Worm (Caenorhabditis elegans) whole organism, L1 larva: ENCODE data around the gene C47G2.3.

ENCODE experiments used
- C04F5.9 ChIP-seq: sonication (generic microtip); optimal IDR thresholded peaks from 2 replicates; lab custom pipeline; 2016; ENCODE audit warnings: missing genetic modification characterization, missing compliant biosample characterization
- C34B4.2 ChIP-seq: sonication (generic microtip); optimal IDR thresholded peaks from 2 replicates; lab custom pipeline; 2017; ENCODE audit warnings: mild to moderate bottlenecking, missing genetic modification characterization, missing compliant biosample characterization
- F16B12.6 ChIP-seq: fragments of 150-350 bp; optimal IDR thresholded peaks from 2 replicates; lab custom pipeline; 2014; ENCODE audit warnings: missing biosample characterization, missing genetic modification characterization
- alr-1 ChIP-seq: fragments of 200-800 bp; sonication (Bioruptor generic); optimal IDR thresholded peaks from 2 replicates; lab custom pipeline; 2018; ENCODE audit warnings: borderline replicate concordance, mild to moderate bottlenecking, missing genetic modification characterization, missing compliant biosample characterization
- blmp-1 ChIP-seq: fragments of 150-350 bp; optimal IDR thresholded peaks from 2 replicates; lab custom pipeline; 2014; ENCODE audit warnings: missing biosample characterization, missing genetic modification characterization
- ceh-63 ChIP-seq: fragments of 200-800 bp; sonication (Bioruptor generic); optimal IDR thresholded peaks from 2 replicates; lab custom pipeline; 2018; ENCODE audit warnings: mild to moderate bottlenecking, missing genetic modification characterization, missing compliant biosample characterization
- ceh-88 ChIP-seq: fragments of 200-800 bp; sonication (Bioruptor generic); IDR thresholded peaks from 2 replicates; pipeline ENCODE4 v1.3.6; 2022; ENCODE audit warnings: missing genetic modification characterization, missing compliant biosample characterization
- dsc-1 ChIP-seq: sonication (generic microtip); optimal IDR thresholded peaks from 2 replicates; lab custom pipeline; 2016; ENCODE audit warnings: mild to moderate bottlenecking, missing genetic modification characterization, missing compliant biosample characterization
- efl-1 ChIP-seq, 4 experiments: fragments of 150-350 bp; optimal IDR thresholded peaks in 3 of 4; peaks in 1 of 4; 1 replicate in 1 of 4; 2 replicates in 3 of 4; lab custom pipeline; 2014; ENCODE audit warnings: missing biosample characterization in 2 of 4, missing genetic modification characterization in 2 of 4, missing genetic modification reagents in 2 of 4
- efl-3 ChIP-seq: fragments of 200-800 bp; sonication (Bioruptor generic); optimal IDR thresholded peaks from 2 replicates; lab custom pipeline; 2018; ENCODE audit warnings: mild to moderate bottlenecking, missing genetic modification characterization, missing compliant biosample characterization
- ets-5 ChIP-seq: fragments of 200-800 bp; sonication (Bioruptor generic); IDR thresholded peaks from 2 replicates; pipeline ENCODE4 v1.3.6; 2022; ENCODE audit warnings: missing genetic modification characterization, missing compliant biosample characterization
- hlh-17 ChIP-seq: fragments of 200-800 bp; sonication (Bioruptor generic); optimal IDR thresholded peaks from 2 replicates; lab custom pipeline; 2018; ENCODE audit warnings: missing genetic modification characterization, mild to moderate bottlenecking, missing compliant biosample characterization, moderate library complexity, borderline replicate concordance
- hpl-2 ChIP-seq: fragments of 150-350 bp; optimal IDR thresholded peaks from 2 replicates; lab custom pipeline; 2014; ENCODE audit warnings: missing biosample characterization, missing genetic modification reagents, missing genetic modification characterization
- irx-1 ChIP-seq: sonication (generic microtip); optimal IDR thresholded peaks from 2 replicates; lab custom pipeline; 2016; ENCODE audit warnings: missing genetic modification characterization, missing compliant biosample characterization
- lin-13 ChIP-seq: fragments of 150-350 bp; optimal IDR thresholded peaks from 2 replicates; lab custom pipeline; 2014; ENCODE audit warnings: missing biosample characterization, missing genetic modification reagents, missing genetic modification characterization
- lin-14 ChIP-seq: fragments of 200-800 bp; sonication (Bioruptor generic); optimal IDR thresholded peaks from 2 replicates; lab custom pipeline; 2018; ENCODE audit warnings: mild to moderate bottlenecking, missing genetic modification characterization, moderate library complexity, missing compliant biosample characterization
- lir-3 ChIP-seq: sonication (generic microtip); optimal IDR thresholded peaks from 2 replicates; lab custom pipeline; 2016; ENCODE audit warnings: mild to moderate bottlenecking, missing genetic modification characterization, moderate library complexity, missing compliant biosample characterization; ENCODE audit not compliant: poor library complexity
- lsy-2 ChIP-seq, 2 experiments: fragments of 150-350 bp; optimal IDR thresholded peaks; 2 replicates each; lab custom pipeline; 2014; ENCODE audit warnings: missing biosample characterization in 2 of 2, missing genetic modification characterization in 2 of 2
- mdl-1 ChIP-seq, 2 experiments: fragments of 150-350 bp; optimal IDR thresholded peaks; 2 replicates each; lab custom pipeline; 2014 to 2017; ENCODE audit warnings: missing biosample characterization in 2 of 2, missing genetic modification characterization in 2 of 2, inconsistent platforms in 1 of 2
- mef-2 ChIP-seq: fragments of 150-350 bp; optimal IDR thresholded peaks from 2 replicates; lab custom pipeline; 2014; ENCODE audit warnings: missing biosample characterization, missing genetic modification characterization
- nhr-12 ChIP-seq: sonication (generic microtip); optimal IDR thresholded peaks from 2 replicates; lab custom pipeline; 2017; ENCODE audit warnings: missing biosample characterization, missing genetic modification characterization
- nhr-28 ChIP-seq: fragments of 150-350 bp; optimal IDR thresholded peaks from 2 replicates; lab custom pipeline; 2014; ENCODE audit warnings: missing biosample characterization, missing genetic modification characterization
- nhr-84 ChIP-seq: sonication (generic microtip); optimal IDR thresholded peaks from 2 replicates; lab custom pipeline; 2017; ENCODE audit warnings: missing biosample characterization, missing genetic modification characterization
- nhr-90 ChIP-seq: sonication (generic microtip); optimal IDR thresholded peaks from 2 replicates; lab custom pipeline; 2016; ENCODE audit warnings: mild to moderate bottlenecking, missing genetic modification characterization, missing compliant biosample characterization; ENCODE audit not compliant: poor library complexity
- pag-3 ChIP-seq: sonication (generic microtip); optimal IDR thresholded peaks from 2 replicates; lab custom pipeline; 2017; ENCODE audit warnings: missing genetic modification characterization, mild to moderate bottlenecking, missing compliant biosample characterization, antibody characterized with exemption, borderline replicate concordance; ENCODE audit not compliant: insufficient read depth
- rnt-1 ChIP-seq: sonication (generic microtip); optimal IDR thresholded peaks from 2 replicates; lab custom pipeline; 2016; ENCODE audit warnings: mild to moderate bottlenecking, missing genetic modification characterization, moderate library complexity, missing compliant biosample characterization
- skn-1 ChIP-seq: fragments of 150-350 bp; optimal IDR thresholded peaks from 2 replicates; lab custom pipeline; 2014; ENCODE audit warnings: missing biosample characterization, missing genetic modification characterization
- sptf-1 ChIP-seq: fragments of 150-350 bp; optimal IDR thresholded peaks from 2 replicates; lab custom pipeline; 2014; ENCODE audit warnings: missing biosample characterization, missing genetic modification characterization
- sup-37 ChIP-seq: fragments of 200-800 bp; sonication (Bioruptor generic); optimal IDR thresholded peaks from 2 replicates; lab custom pipeline; 2018; ENCODE audit warnings: mild to moderate bottlenecking, missing genetic modification characterization, missing compliant biosample characterization
- unc-130 ChIP-seq: fragments of 150-350 bp; optimal IDR thresholded peaks from 2 replicates; lab custom pipeline; 2017; ENCODE audit warnings: missing biosample characterization, missing genetic modification characterization, inconsistent platforms
- unc-62 ChIP-seq: fragments of 150-350 bp; optimal IDR thresholded peaks from 2 replicates; lab custom pipeline; 2014; ENCODE audit warnings: missing biosample characterization, missing genetic modification reagents, missing genetic modification characterization
- zag-1 ChIP-seq: fragments of 150-350 bp; optimal IDR thresholded peaks from 2 replicates; lab custom pipeline; 2014; ENCODE audit warnings: missing biosample characterization, missing genetic modification characterization

Gene C47G2.3

ce11 chrII:11247414-11247813, 42.5 kb downstream of the C47G2.3 start, which contains the start of gene T06D8.10:
T06D8.10 (minus strand) TSS chrII:11247514.
- TF ChIP-seq F16B12.6 (tag; lab: Kevin White, UChicago) (no peak), blmp-1 (tag; lab: Kevin White, UChicago) (peak; percentile 16)

ce11 chrII:11246506-11246905, 43.5 kb downstream of the C47G2.3 start:
- peak; percentile 95 for TF ChIP-seq blmp-1 (tag; lab: Kevin White, UChicago)
- TF ChIP-seq hpl-2 (GFP tag; lab: Kevin White, UChicago) = no peak
- no peak for TF ChIP-seq irx-1 (tag; lab: Kevin White, UChicago)
- TF ChIP-seq alr-1 (tag; lab: Kevin White, UChicago) = no peak
- TF ChIP-seq mdl-1 (tag; optimal IDR thresholded peaks at IDR 0.05; lab: Kevin White, UChicago) = no peak

ce11 chrII:11242918-11243317, 47.0 kb downstream of the C47G2.3 start:
- TF ChIP-seq sptf-1 (tag; lab: Kevin White, UChicago) = no peak
- TF ChIP-seq F16B12.6 (tag; lab: Kevin White, UChicago) = no peak
- TF ChIP-seq dsc-1 (tag; lab: Kevin White, UChicago) = no peak
- no peak for TF ChIP-seq sup-37 (GFP tag; lab: Kevin White, UChicago)
- no peak for TF ChIP-seq ceh-88 (GFP tag; lab: Robert Waterston, UW)
- TF ChIP-seq ceh-63 (GFP tag; lab: Kevin White, UChicago) = no peak
- no peak for TF ChIP-seq pag-3
- no peak for TF ChIP-seq mdl-1 (tag; optimal IDR thresholded peaks at IDR 0.05; lab: Kevin White, UChicago)
- no peak for TF ChIP-seq rnt-1 (tag; lab: Kevin White, UChicago)
- no peak for TF ChIP-seq hlh-17 (GFP tag; lab: Kevin White, UChicago)
- TF ChIP-seq nhr-12 (tag; lab: Kevin White, UChicago) = no peak
- no peak for TF ChIP-seq unc-62 (GFP tag; lab: Kevin White, UChicago)
- TF ChIP-seq ets-5 (GFP tag; lab: Robert Waterston, UW) = no peak
- TF ChIP-seq lin-13 (GFP tag; lab: Kevin White, UChicago) = no peak
- TF ChIP-seq lsy-2 (tag; optimal IDR thresholded peaks at IDR 0.05; lab: Kevin White, UChicago) = no peak
- no peak for TF ChIP-seq nhr-28

- no peak for TF ChIP-seq zag-1 (tag; lab: Kevin White, UChicago)
- TF ChIP-seq nhr-84 (tag; lab: Kevin White, UChicago) = no peak
- TF ChIP-seq dsc-1 (tag; lab: Kevin White, UChicago) = no peak
- no peak for TF ChIP-seq unc-130 (tag; lab: Kevin White, UChicago)
- no peak for TF ChIP-seq unc-62 (GFP tag; lab: Kevin White, UChicago)
- no peak for TF ChIP-seq efl-3 (GFP tag; lab: Kevin White, UChicago)
- no peak for TF ChIP-seq C04F5.9 (tag; lab: Kevin White, UChicago)
- TF ChIP-seq mef-2 (tag; lab: Kevin White, UChicago) = no peak
- no peak for TF ChIP-seq pag-3
- no peak for TF ChIP-seq lin-14
Observed at ce11 chrII:11241497-11241896, 48.5 kb downstream of the C47G2.3 start.

ce11 chrII:11240963-11241362, 49.0 kb downstream of the C47G2.3 start:
- TF ChIP-seq efl-1 (optimal IDR thresholded peaks at IDR 0.05; lab: Kevin White, UChicago) = no peak
- TF ChIP-seq efl-1 (GFP tag; optimal IDR thresholded peaks at IDR 0.05 in 1 of 2; lab: Kevin White, UChicago) = peak in 1 of 2 experiments; percentile 89
- no peak for TF ChIP-seq lir-3
- no peak for TF ChIP-seq dsc-1 (tag; lab: Kevin White, UChicago)
- peak; percentile 0 for TF ChIP-seq nhr-90 (tag; lab: Kevin White, UChicago)
- no peak for TF ChIP-seq C34B4.2 (tag; lab: Kevin White, UChicago)
- no peak for TF ChIP-seq skn-1
- TF ChIP-seq nhr-12 (tag; lab: Kevin White, UChicago) = no peak
